Worm (Caenorhabditis elegans): ENCODE data around the gene ubc-7.
A peak's percentile ranks its signal among the peaks of the same experiment; 100 is the strongest.

DNA sequence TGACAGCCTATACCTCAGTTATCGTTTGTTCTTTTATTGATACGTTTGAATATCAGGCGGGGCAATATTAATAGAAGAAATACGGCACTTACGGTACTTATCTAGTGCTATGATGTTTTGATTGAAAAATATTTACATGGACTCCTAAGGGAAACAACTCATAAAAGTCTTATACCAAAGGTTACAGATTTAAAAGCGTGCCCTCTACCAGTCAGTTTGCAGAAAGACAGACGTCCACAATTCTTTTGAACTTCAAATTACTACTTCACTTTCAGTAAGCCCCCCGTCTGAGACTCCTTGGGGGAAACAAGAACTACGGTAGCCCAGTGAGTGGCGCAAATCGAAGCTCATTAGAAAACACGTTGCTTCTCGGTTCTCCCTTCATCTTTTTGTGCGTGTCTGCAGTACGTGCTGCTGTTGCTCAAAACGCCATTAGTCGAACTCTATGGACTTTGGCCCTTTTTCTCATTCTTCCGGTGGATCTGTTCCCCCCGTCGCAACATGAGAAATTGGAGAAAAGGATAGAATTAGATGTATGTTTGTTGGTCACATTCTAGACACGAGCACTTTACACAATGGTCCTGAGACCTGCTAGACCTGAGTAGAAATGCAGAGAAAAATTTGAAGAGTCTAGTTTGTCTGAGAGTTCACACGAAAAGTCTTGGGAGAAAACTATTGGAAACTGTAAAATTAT is 31.4 kb upstream of the ubc-7 start:
- TF ChIP-seq ceh-16 (tag; optimal IDR thresholded peaks at IDR 0.05) = no peak
- TF ChIP-seq ama-1 (optimal IDR thresholded peaks at IDR 0.05) = no peak
- TF ChIP-seq nhr-6 (tag; optimal IDR thresholded peaks at IDR 0.05) = no peak
- TF ChIP-seq aly-2 (tag; optimal IDR thresholded peaks at IDR 0.05) = no peak
- TF ChIP-seq lsy-2 (tag; optimal IDR thresholded peaks at IDR 0.05) = peak in 1 of 2 experiments; percentile 47
- no peak for TF ChIP-seq ZK546.5 (tag; optimal IDR thresholded peaks at IDR 0.05)
- TF ChIP-seq lin-13 (GFP tag; optimal IDR thresholded peaks at IDR 0.05) = no peak
- no peak for TF ChIP-seq R02D3.7 (tag; optimal IDR thresholded peaks at IDR 0.05)

All from whole organism, L2 larva.